Worm (Caenorhabditis elegans) whole organism, L1 larva: ENCODE data around the gene npr-39.

ENCODE experiments used
- F16B12.6 ChIP-seq: fragments of 150-350 bp; optimal IDR thresholded peaks from 2 replicates; lab custom pipeline; 2014; ENCODE audit warnings: missing biosample characterization, missing genetic modification characterization
- hlh-4 ChIP-seq: sonication (generic microtip); optimal IDR thresholded peaks from 2 replicates; lab custom pipeline; 2016; ENCODE audit warnings: mild to moderate bottlenecking, missing genetic modification characterization, missing compliant biosample characterization
- lin-13 ChIP-seq: fragments of 150-350 bp; optimal IDR thresholded peaks from 2 replicates; lab custom pipeline; 2014; ENCODE audit warnings: missing biosample characterization, missing genetic modification reagents, missing genetic modification characterization
- lin-15B ChIP-seq: fragments of 150-350 bp; sonication (generic microtip); optimal IDR thresholded peaks from 3 replicates; lab custom pipeline; 2014; ENCODE audit warnings: missing biosample characterization, missing genetic modification characterization
- lsy-2 ChIP-seq, 2 experiments: fragments of 150-350 bp; optimal IDR thresholded peaks; 2 replicates each; lab custom pipeline; 2014; ENCODE audit warnings: missing biosample characterization in 2 of 2, missing genetic modification characterization in 2 of 2
- nhr-11 ChIP-seq: fragments of 150-350 bp; optimal IDR thresholded peaks from 2 replicates; lab custom pipeline; 2014; ENCODE audit warnings: missing biosample characterization, missing genetic modification characterization
- pqm-1 ChIP-seq: sonication (generic microtip); optimal IDR thresholded peaks from 3 replicates; lab custom pipeline; 2017; ENCODE audit warnings: missing biosample characterization, missing genetic modification characterization
- rnt-1 ChIP-seq: sonication (generic microtip); optimal IDR thresholded peaks from 2 replicates; lab custom pipeline; 2016; ENCODE audit warnings: mild to moderate bottlenecking, missing genetic modification characterization, moderate library complexity, missing compliant biosample characterization
- skn-1 ChIP-seq: fragments of 150-350 bp; optimal IDR thresholded peaks from 2 replicates; lab custom pipeline; 2014; ENCODE audit warnings: missing biosample characterization, missing genetic modification characterization
- snpc-4 ChIP-seq: fragments of 150-350 bp; optimal IDR thresholded peaks from 2 replicates; lab custom pipeline; 2014; ENCODE audit warnings: missing biosample characterization, missing genetic modification characterization
- unc-62 ChIP-seq: fragments of 150-350 bp; optimal IDR thresholded peaks from 2 replicates; lab custom pipeline; 2014; ENCODE audit warnings: missing biosample characterization, missing genetic modification reagents, missing genetic modification characterization

DNA sequence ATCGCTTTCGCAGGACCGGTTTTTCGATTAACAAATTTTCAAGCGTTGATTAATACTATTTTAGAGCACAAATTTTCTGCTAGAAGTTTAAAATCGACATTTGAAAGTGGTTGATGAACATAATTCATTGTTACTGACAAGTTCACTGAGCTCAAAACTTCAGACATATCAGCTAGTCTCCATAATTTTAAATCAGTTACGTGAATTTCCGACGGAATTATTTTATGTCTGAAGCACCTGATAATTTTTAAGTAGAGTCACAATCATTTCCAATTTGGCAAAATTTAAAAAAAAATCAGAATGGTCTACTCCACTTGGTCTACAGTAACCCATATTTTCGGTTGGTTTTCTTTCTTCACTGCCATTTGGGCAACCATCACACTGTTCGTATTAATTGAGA is 15.0 kb upstream of the npr-39 start, which contains the start of gene str-118:
- TF ChIP-seq F16B12.6 (tag; lab: Kevin White, UChicago) (no peak), lsy-2 (tag; optimal IDR thresholded peaks at IDR 0.05; lab: Kevin White, UChicago) (no peak), lin-15B (tag; lab: Kevin White, UChicago) (no peak), snpc-4 (tag; lab: Kevin White, UChicago) (no peak), pqm-1 (tag; lab: Kevin White, UChicago) (no peak), hlh-4 (tag; lab: Kevin White, UChicago) (no peak), skn-1 (tag; lab: Kevin White, UChicago) (no peak), rnt-1 (no peak), lin-13 (GFP tag; lab: Kevin White, UChicago) (no peak), unc-62 (GFP tag; lab: Kevin White, UChicago) (no peak), nhr-11 (no peak)
